Worm (Caenorhabditis elegans) whole organism, young adult: ENCODE measurements around the gene dnc-3.

ENCODE experiments used
- B0336.3 ChIP-seq: fragments of 200-800 bp; sonication (Bioruptor generic); IDR thresholded peaks from 2 replicates; pipeline ENCODE4 v1.3.6; 2022; ENCODE audit warnings: missing genetic modification characterization, missing compliant biosample characterization
- C17E4.6 ChIP-seq: fragments of 200-800 bp; sonication (Bioruptor generic); IDR thresholded peaks from 2 replicates; pipeline ENCODE4 v1.3.6; 2022; ENCODE audit warnings: missing genetic modification reagents, missing genetic modification characterization, missing compliant biosample characterization
- D2030.7 ChIP-seq: fragments of 200-800 bp; sonication (Bioruptor generic); IDR thresholded peaks from 2 replicates; pipeline ENCODE4 v1.3.6; 2022; ENCODE audit warnings: missing genetic modification reagents, missing genetic modification characterization, missing compliant biosample characterization
- F10E7.11 ChIP-seq: sonication (generic microtip); optimal IDR thresholded peaks from 2 replicates; lab custom pipeline; 2017; ENCODE audit warnings: mild to moderate bottlenecking, missing genetic modification characterization, moderate library complexity, missing compliant biosample characterization
- F23B12.7 ChIP-seq: sonication (generic microtip); optimal IDR thresholded peaks from 2 replicates; lab custom pipeline; 2017; ENCODE audit warnings: missing genetic modification characterization, mild to moderate bottlenecking, missing compliant biosample characterization, antibody characterized with exemption, moderate library complexity; ENCODE audit not compliant: insufficient read depth
- F57C9.4 ChIP-seq: sonication (generic microtip); optimal IDR thresholded peaks from 2 replicates; lab custom pipeline; 2017; ENCODE audit warnings: mild to moderate bottlenecking, missing genetic modification characterization, missing compliant biosample characterization
- Y53F4B.3 ChIP-seq: fragments of 200-800 bp; sonication (Bioruptor generic); IDR thresholded peaks from 2 replicates; pipeline ENCODE4 v1.3.6; 2022; ENCODE audit warnings: missing genetic modification reagents, missing genetic modification characterization, missing compliant biosample characterization
- ZK185.1 ChIP-seq: sonication (generic microtip); optimal IDR thresholded peaks from 2 replicates; lab custom pipeline; 2016; ENCODE audit warnings: mild to moderate bottlenecking, missing genetic modification characterization, missing compliant biosample characterization; ENCODE audit not compliant: poor library complexity, severe bottlenecking
- akir-1 ChIP-seq: fragments of 200-800 bp; sonication (Bioruptor generic); optimal IDR thresholded peaks from 2 replicates; lab custom pipeline; 2018; ENCODE audit warnings: mild to moderate bottlenecking, missing genetic modification characterization, moderate library complexity, missing compliant biosample characterization
- ama-1 ChIP-seq, 3 experiments: fragments of 150-350 bp in 1 of 3; sonication (generic microtip) in 2 of 3; optimal IDR thresholded peaks; 2 replicates each; lab custom pipeline; 2014 to 2018; ENCODE audit warnings: missing biosample characterization in 2 of 3, missing genetic modification characterization in 2 of 3, missing genetic modification reagents in 2 of 3
- aptf-3 ChIP-seq: fragments of 200-800 bp; sonication (Bioruptor generic); IDR thresholded peaks from 2 replicates; pipeline ENCODE4 v1.3.6; 2022; ENCODE audit warnings: missing genetic modification characterization, missing compliant biosample characterization
- athp-1 ChIP-seq: sonication (generic microtip); optimal IDR thresholded peaks from 2 replicates; lab custom pipeline; 2017; ENCODE audit warnings: mild to moderate bottlenecking, missing genetic modification characterization, missing compliant biosample characterization
- attf-3 ChIP-seq: fragments of 200-800 bp; sonication (Bioruptor generic); conservative IDR thresholded peaks from 2 replicates; pipeline ENCODE4 v1.3.6; 2022; ENCODE audit warnings: missing genetic modification reagents, missing genetic modification characterization, missing compliant biosample characterization
- attf-6 ChIP-seq: fragments of 200-800 bp; sonication (Bioruptor generic); IDR thresholded peaks from 2 replicates; pipeline ENCODE4 v1.3.6; 2022; ENCODE audit warnings: missing genetic modification reagents, missing genetic modification characterization, missing compliant biosample characterization
- bed-2 ChIP-seq: fragments of 200-800 bp; sonication (Bioruptor generic); IDR thresholded peaks from 2 replicates; pipeline ENCODE4 v1.3.6; 2022; ENCODE audit warnings: missing genetic modification reagents, missing genetic modification characterization, missing compliant biosample characterization
- ceh-27 ChIP-seq: fragments of 200-800 bp; sonication (Bioruptor generic); optimal IDR thresholded peaks from 2 replicates; lab custom pipeline; 2018; ENCODE audit warnings: mild to moderate bottlenecking, missing genetic modification characterization, moderate library complexity, missing compliant biosample characterization
- ceh-40 ChIP-seq: fragments of 200-800 bp; sonication (Bioruptor generic); IDR thresholded peaks from 2 replicates; pipeline ENCODE4 v1.3.6; 2022; ENCODE audit warnings: missing genetic modification characterization, missing compliant biosample characterization
- ceh-58 ChIP-seq: fragments of 200-800 bp; sonication (Bioruptor generic); IDR thresholded peaks from 2 replicates; pipeline ENCODE4 v1.3.6; 2022; ENCODE audit warnings: missing genetic modification characterization, missing compliant biosample characterization
- chd-7 ChIP-seq: sonication (generic microtip); optimal IDR thresholded peaks from 2 replicates; lab custom pipeline; 2016; ENCODE audit warnings: mild to moderate bottlenecking, missing genetic modification characterization, moderate library complexity, missing compliant biosample characterization
- die-1 ChIP-seq: sonication (generic microtip); optimal IDR thresholded peaks from 2 replicates; lab custom pipeline; 2016; ENCODE audit warnings: missing genotype, mild to moderate bottlenecking, missing genetic modification characterization, missing compliant biosample characterization
- egl-44 ChIP-seq: fragments of 200-800 bp; sonication (Bioruptor generic); IDR thresholded peaks from 2 replicates; pipeline ENCODE4 v1.3.6; 2022; ENCODE audit warnings: missing genetic modification reagents, missing genetic modification characterization, missing compliant biosample characterization
- gei-17 ChIP-seq: fragments of 200-800 bp; sonication (Bioruptor generic); optimal IDR thresholded peaks from 2 replicates; lab custom pipeline; 2018; ENCODE audit warnings: mild to moderate bottlenecking, missing genetic modification characterization, missing compliant biosample characterization
- hsf-1 ChIP-seq: fragments of 200-800 bp; sonication (Bioruptor generic); IDR thresholded peaks from 2 replicates; pipeline ENCODE4 v1.3.6; 2022; ENCODE audit warnings: missing genetic modification reagents, missing genetic modification characterization, missing compliant biosample characterization
- let-526 ChIP-seq: fragments of 200-800 bp; sonication (Bioruptor generic); IDR thresholded peaks from 2 replicates; pipeline ENCODE4 v1.3.6; 2022; ENCODE audit warnings: missing genetic modification reagents, missing genetic modification characterization, missing compliant biosample characterization
- lin-40 ChIP-seq: sonication (generic microtip); optimal IDR thresholded peaks from 2 replicates; lab custom pipeline; 2016; ENCODE audit warnings: missing genetic modification characterization, mild to moderate bottlenecking, missing compliant biosample characterization, missing genotype, missing genetic modification reagents
- lin-54 ChIP-seq: fragments of 200-800 bp; sonication (Bioruptor generic); optimal IDR thresholded peaks from 2 replicates; lab custom pipeline; 2018; ENCODE audit warnings: mild to moderate bottlenecking, missing genetic modification characterization, missing compliant biosample characterization
- lsl-1 ChIP-seq: fragments of 200-800 bp; sonication (Bioruptor generic); optimal IDR thresholded peaks from 2 replicates; lab custom pipeline; 2018; ENCODE audit warnings: mild to moderate bottlenecking, missing genetic modification characterization, moderate library complexity, missing compliant biosample characterization
- madf-10 ChIP-seq: sonication (generic microtip); optimal IDR thresholded peaks from 2 replicates; lab custom pipeline; 2016; ENCODE audit warnings: mild to moderate bottlenecking, missing genetic modification characterization, missing compliant biosample characterization
- madf-3 ChIP-seq: fragments of 200-800 bp; sonication (Bioruptor generic); IDR thresholded peaks from 2 replicates; pipeline ENCODE4 v1.3.6; 2022; ENCODE audit warnings: missing genetic modification reagents, missing genetic modification characterization, missing compliant biosample characterization
- mes-4 ChIP-seq: sonication (generic microtip); optimal IDR thresholded peaks from 2 replicates; lab custom pipeline; 2016; ENCODE audit warnings: missing genotype, missing genetic modification characterization, missing compliant biosample characterization
- mxl-1 ChIP-seq: sonication (generic microtip); optimal IDR thresholded peaks from 2 replicates; lab custom pipeline; 2016; ENCODE audit warnings: missing genetic modification characterization, missing compliant biosample characterization
- nhr-90 ChIP-seq: sonication (generic microtip); optimal IDR thresholded peaks from 2 replicates; lab custom pipeline; 2016; ENCODE audit warnings: missing genotype, mild to moderate bottlenecking, missing genetic modification characterization, missing compliant biosample characterization
- pha-4 ChIP-seq: fragments of 150-350 bp; sonication (generic microtip); optimal IDR thresholded peaks from 2 replicates; lab custom pipeline; 2014; ENCODE audit warnings: missing biosample characterization, missing genetic modification reagents, missing genetic modification characterization
- rcor-1 ChIP-seq: fragments of 200-800 bp; sonication (Bioruptor generic); IDR thresholded peaks from 2 replicates; pipeline ENCODE4 v1.3.6; 2022; ENCODE audit warnings: missing genetic modification reagents, missing genetic modification characterization, missing compliant biosample characterization
- snpc-1.3 ChIP-seq: sonication (generic microtip); optimal IDR thresholded peaks from 2 replicates; lab custom pipeline; 2017; ENCODE audit warnings: missing genetic modification characterization, mild to moderate bottlenecking, missing compliant biosample characterization, antibody characterized with exemption, moderate library complexity, missing genotype, missing genetic modification reagents; ENCODE audit not compliant: insufficient read depth
- tbp1 ChIP-seq: fragments of 200-800 bp; sonication (Bioruptor generic); optimal IDR thresholded peaks from 2 replicates; lab custom pipeline; 2018; ENCODE audit warnings: mild to moderate bottlenecking, missing genetic modification characterization, missing compliant biosample characterization
- tlf-1 ChIP-seq: fragments of 200-800 bp; sonication (Bioruptor generic); optimal IDR thresholded peaks from 2 replicates; lab custom pipeline; 2018; ENCODE audit warnings: mild to moderate bottlenecking, missing genetic modification characterization, missing compliant biosample characterization
- unc-130 ChIP-seq: sonication (generic microtip); optimal IDR thresholded peaks from 2 replicates; lab custom pipeline; 2016; ENCODE audit warnings: missing genetic modification reagents, missing genetic modification characterization, missing compliant biosample characterization
- xnd-1 ChIP-seq: sonication (generic microtip); optimal IDR thresholded peaks from 2 replicates; lab custom pipeline; 2016; ENCODE audit warnings: missing genotype, missing genetic modification reagents, missing genetic modification characterization, missing compliant biosample characterization
- zfh-2 ChIP-seq: fragments of 200-800 bp; sonication (Bioruptor generic); conservative IDR thresholded peaks from 2 replicates; pipeline ENCODE4 v1.3.6; 2022; ENCODE audit warnings: missing genetic modification reagents, missing genetic modification characterization, missing compliant biosample characterization
- zim-3 ChIP-seq: sonication (generic microtip); optimal IDR thresholded peaks from 2 replicates; lab custom pipeline; 2017; ENCODE audit warnings: mild to moderate bottlenecking, missing genetic modification characterization, moderate library complexity, missing compliant biosample characterization

Gene dnc-3

ce11 chrII:3570927-3571538 is 17.5 kb downstream of the dnc-3 start, which contains the start of the genes clec-128 and clec-129:
clec-128 (minus strand) TSS chrII:3571027.
clec-129 (plus strand) TSS chrII:3571488.
- no peak for TF ChIP-seq mes-4 (tag; lab: Kevin White, UChicago)
- no peak for TF ChIP-seq ceh-27 (GFP tag; lab: Kevin White, UChicago)
- no peak for TF ChIP-seq ZK185.1 (tag; lab: Kevin White, UChicago)
- TF ChIP-seq rcor-1 (GFP tag; lab: Robert Waterston, UW): no peak
- TF ChIP-seq B0336.3 (GFP tag; lab: Robert Waterston, UW): no peak
- no peak for TF ChIP-seq unc-130 (GFP tag; lab: Kevin White, UChicago)
- no peak for TF ChIP-seq die-1
- no peak for TF ChIP-seq gei-17 (GFP tag; lab: Kevin White, UChicago)
- no peak for TF ChIP-seq aptf-3 (GFP tag; lab: Robert Waterston, UW)
- TF ChIP-seq madf-10: no peak
- no peak for TF ChIP-seq pha-4 (tag; lab: Kevin White, UChicago)
- TF ChIP-seq F10E7.11 (tag; lab: Kevin White, UChicago): no peak
- TF ChIP-seq bed-2 (GFP tag; lab: Robert Waterston, UW): no peak

DNA sequence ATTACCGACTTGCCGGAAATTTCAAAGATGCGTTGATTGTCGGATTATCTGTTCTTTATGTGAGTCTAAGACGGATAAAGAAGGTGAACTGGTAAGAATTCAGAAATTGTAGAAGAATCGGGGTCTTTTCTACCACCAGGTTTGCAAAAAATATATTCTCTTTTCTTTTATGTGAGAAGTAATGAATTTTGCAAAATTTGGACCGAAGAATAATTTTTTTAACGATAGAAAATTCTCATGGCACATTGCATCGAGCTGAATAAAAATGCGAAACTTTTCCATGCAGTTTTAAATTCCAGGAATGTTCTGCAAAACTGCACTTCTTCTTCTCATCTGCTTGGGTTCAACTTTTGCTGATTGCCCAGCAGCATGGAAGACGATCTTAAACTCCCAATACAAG is 19.7 kb downstream of the dnc-3 start, which contains the start of gene clec-130:
Gene clec-130, plus strand, starts transcription at position 301 of the 400 bp plus-strand sequence.
- TF ChIP-seq tbp1 (GFP tag; lab: Kevin White, UChicago): no peak
- no peak for TF ChIP-seq akir-1 (GFP tag; lab: Kevin White, UChicago)
- no peak for TF ChIP-seq ceh-40
- no peak for TF ChIP-seq Y53F4B.3 (GFP tag; lab: Robert Waterston, UW)
- no peak for TF ChIP-seq ceh-58 (GFP tag; lab: Robert Waterston, UW)
- TF ChIP-seq nhr-90 (tag; lab: Kevin White, UChicago): no peak
- TF ChIP-seq pha-4 (tag; lab: Kevin White, UChicago): no peak
- TF ChIP-seq tlf-1 (GFP tag; lab: Kevin White, UChicago): no peak
- TF ChIP-seq let-526 (GFP tag; lab: Robert Waterston, UW): no peak
- no peak for TF ChIP-seq attf-3 (GFP tag; lab: Robert Waterston, UW)
- no peak for TF ChIP-seq lin-54
- TF ChIP-seq xnd-1 (tag; lab: Kevin White, UChicago): no peak
- no peak for TF ChIP-seq hsf-1 (GFP tag; lab: Robert Waterston, UW)
- no peak for TF ChIP-seq mxl-1 (tag; lab: Kevin White, UChicago)
- TF ChIP-seq chd-7: no peak
- TF ChIP-seq madf-3 (GFP tag; lab: Robert Waterston, UW): no peak
- TF ChIP-seq F23B12.7 (tag; lab: Kevin White, UChicago): no peak
- TF ChIP-seq D2030.7 (GFP tag; lab: Robert Waterston, UW): no peak
- no peak for TF ChIP-seq egl-44 (GFP tag; lab: Robert Waterston, UW)
- TF ChIP-seq lin-40 (tag; lab: Kevin White, UChicago): no peak

DNA sequence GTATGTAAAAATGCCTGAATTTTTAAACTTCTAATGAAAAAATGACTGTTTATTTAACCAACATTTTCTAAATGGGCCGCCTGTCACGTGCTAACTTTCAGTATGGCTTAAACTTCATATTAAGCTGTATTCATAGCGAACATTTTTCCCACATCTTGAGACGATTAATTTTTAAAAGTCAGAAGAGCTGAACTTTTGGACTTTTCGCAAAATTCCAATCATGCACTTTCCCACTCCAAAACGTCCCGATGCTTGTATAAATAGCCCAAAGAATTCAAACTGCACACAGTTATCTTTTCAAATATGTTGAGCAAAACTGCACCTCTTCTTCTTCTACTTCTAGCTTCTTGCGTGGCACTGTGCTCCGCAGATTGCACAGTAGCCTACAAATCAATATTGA is 23.2 kb downstream of the dnc-3 start, which contains the start of gene clec-132:
Gene clec-132, plus strand, starts transcription at position 301 of the 400 bp plus-strand sequence.
- TF ChIP-seq F57C9.4 (tag; lab: Kevin White, UChicago) (no peak), ZK185.1 (tag; lab: Kevin White, UChicago) (no peak), athp-1 (no peak), die-1 (no peak), attf-6 (GFP tag; lab: Robert Waterston, UW) (no peak), lsl-1 (no peak), snpc-1.3 (tag; lab: Kevin White, UChicago) (no peak), akir-1 (GFP tag; lab: Kevin White, UChicago) (no peak), unc-130 (GFP tag; lab: Kevin White, UChicago) (no peak), mxl-1 (tag; lab: Kevin White, UChicago) (no peak), ama-1 (optimal IDR thresholded peaks at IDR 0.05; lab: Kevin White, UChicago) (no peak), ama-1 (GFP tag; optimal IDR thresholded peaks at IDR 0.05; lab: Kevin White, UChicago) (no peak), C17E4.6 (GFP tag; lab: Robert Waterston, UW) (no peak), zfh-2 (GFP tag; lab: Robert Waterston, UW) (no peak), zim-3 (tag; lab: Kevin White, UChicago) (no peak), hsf-1 (GFP tag; lab: Robert Waterston, UW) (no peak)
